Worm (Caenorhabditis elegans) whole organism, young adult: Measurements from ENCODE around the gene C14A6.7.

Experiments used
- F52B5.7 ChIP-seq: sonication (generic microtip); optimal IDR thresholded peaks from 2 replicates; lab custom pipeline; 2016; ENCODE audit warnings: mild to moderate bottlenecking, missing genetic modification characterization, missing compliant biosample characterization
- mxl-1 ChIP-seq: sonication (generic microtip); optimal IDR thresholded peaks from 2 replicates; lab custom pipeline; 2016; ENCODE audit warnings: missing genetic modification characterization, missing compliant biosample characterization
- rcor-1 ChIP-seq: fragments of 200-800 bp; sonication (Bioruptor generic); IDR thresholded peaks from 2 replicates; pipeline ENCODE4 v1.3.6; 2022; ENCODE audit warnings: missing genetic modification reagents, missing genetic modification characterization, missing compliant biosample characterization
- unc-130 ChIP-seq: sonication (generic microtip); optimal IDR thresholded peaks from 2 replicates; lab custom pipeline; 2016; ENCODE audit warnings: missing genetic modification reagents, missing genetic modification characterization, missing compliant biosample characterization
- unc-62 ChIP-seq: fragments of 150-350 bp; optimal IDR thresholded peaks from 2 replicates; lab custom pipeline; 2014; ENCODE audit warnings: missing biosample characterization, missing genetic modification reagents, missing genetic modification characterization

DNA sequence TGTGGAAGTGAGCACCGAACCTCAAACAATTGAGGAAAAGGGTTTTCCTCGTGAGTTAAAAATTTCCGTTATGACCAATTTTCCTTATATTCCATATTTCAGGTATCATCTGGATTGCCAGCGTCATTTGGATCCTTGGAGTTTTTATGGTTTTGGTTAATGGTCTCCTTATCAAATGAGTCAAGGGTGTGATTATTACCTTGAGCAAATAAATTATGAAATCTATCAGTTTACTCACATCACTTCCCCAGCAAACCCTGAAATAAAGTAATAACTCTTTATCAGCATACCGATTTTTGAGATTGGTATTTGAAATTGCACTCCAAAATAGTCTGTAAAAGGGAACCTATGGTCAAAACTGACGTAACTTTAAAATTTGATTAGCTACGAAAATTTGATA is 23.7 kb downstream of the C14A6.7 start:
- TF ChIP-seq rcor-1 (no peak), unc-62 (GFP tag; lab: Kevin White, UChicago) (no peak), F52B5.7 (no peak), unc-130 (GFP tag; lab: Kevin White, UChicago) (no peak), mxl-1 (tag; lab: Kevin White, UChicago) (no peak)
